Fruit fly (Drosophila melanogaster) S2 (cell line): ENCODE measurements around the gene Jhbp12.

Experiments used
- CG8478 ChIP-seq: fragments of >200 bp; optimal IDR thresholded peaks from 2 replicates; lab custom pipeline; 2018
- CTCF ChIP-seq, 2 experiments: fragments of >200 bp; optimal IDR thresholded peaks; 2 replicates each; lab custom pipeline; 2018

DNA sequence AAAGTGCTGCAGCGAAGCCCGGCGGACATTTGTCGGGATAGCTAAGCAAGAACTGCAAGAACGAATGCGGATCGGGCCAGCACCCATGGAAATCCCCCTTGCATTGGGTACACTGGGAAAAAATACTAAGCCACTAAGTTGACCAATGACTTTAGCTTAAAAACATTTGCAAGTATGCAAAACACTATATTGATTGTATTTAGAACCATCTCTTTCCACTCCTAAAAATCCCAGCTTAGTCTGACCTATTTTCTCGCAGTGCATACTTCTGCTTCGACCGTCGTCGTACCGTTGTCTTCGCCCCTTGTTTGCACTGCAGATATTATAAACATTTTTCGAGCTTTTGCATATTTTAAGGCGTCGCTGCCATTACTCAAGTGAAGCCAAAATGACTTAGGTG is 28.5 kb upstream of the Jhbp12 start:
- no peak for TF ChIP-seq CG8478
- TF ChIP-seq CTCF (optimal IDR thresholded peaks at IDR 0.05; lab: Kevin White, UChicago) = no peak
